Fruit fly (Drosophila melanogaster): ENCODE measurements around the gene CG11927.

CG11927 gene

dm6 chr2L:4891914-4892469, 44.4 kb downstream of the CG11927 start, which contains the start of gene CG3036:
Gene CG3036, plus strand, starts transcription at chr2L:4892112.
- TF ChIP-seq ash1 (GFP tag; optimal IDR thresholded peaks at IDR 0.05) (no peak), Dip2 (GFP tag; IDR thresholded peaks at IDR 0.05) (no peak), CG4328 (GFP tag; optimal IDR thresholded peaks at IDR 0.05) (no peak), CG2202 (tag; optimal IDR thresholded peaks at IDR 0.05) (peak; percentile 7), gsb-n (tag; optimal IDR thresholded peaks at IDR 0.05) (peak; percentile 39), fru (optimal IDR thresholded peaks at IDR 0.05) (no peak), bbx (GFP tag; IDR thresholded peaks at IDR 0.05; ENCODE audit: partially characterized antibody) (peak; percentile 69), Adf1 (GFP tag; IDR thresholded peaks at IDR 0.05) (peak; percentile 100), CG10462 (GFP tag; optimal IDR thresholded peaks at IDR 0.05) (no peak), CG15479 (GFP tag; optimal IDR thresholded peaks at IDR 0.05) (peak; percentile 70), inv (GFP tag; IDR thresholded peaks at IDR 0.05; ENCODE audit: partially characterized antibody) (no peak), slp2 (GFP tag; optimal IDR thresholded peaks at IDR 0.05) (no peak), Atf-2 (GFP tag; optimal IDR thresholded peaks at IDR 0.05) (no peak), ase (GFP tag; IDR thresholded peaks at IDR 0.05) (no peak), unpg (GFP tag; optimal IDR thresholded peaks at IDR 0.05) (peak; percentile 48), CG12769 (tag; optimal IDR thresholded peaks at IDR 0.05) (peak; percentile 91), ranshi (GFP tag; IDR thresholded peaks at IDR 0.05) (peak; percentile 18; the same call in 1 of the 2 replicates), Sry-δ (GFP tag; optimal IDR thresholded peaks at IDR 0.05) (no peak), NfI (GFP tag; optimal IDR thresholded peaks at IDR 0.05) (peak; percentile 35), NFAT (GFP tag; IDR thresholded peaks at IDR 0.05) (no peak; the same call in 1 of the 2 replicates), CG32772 (GFP tag; IDR thresholded peaks at IDR 0.05) (no peak), zen (tag; optimal IDR thresholded peaks at IDR 0.05) (no peak), org-1 (GFP tag; optimal IDR thresholded peaks at IDR 0.05) (peak; percentile 12), Hmx (GFP tag; optimal IDR thresholded peaks at IDR 0.05) (no peak), vnd (GFP tag; IDR thresholded peaks at IDR 0.05; ENCODE audit: partially characterized antibody) (no peak), Abd-B (GFP tag; optimal IDR thresholded peaks at IDR 0.05) (no peak), CG18619 (GFP tag; optimal IDR thresholded peaks at IDR 0.05) (no peak), CG9609 (GFP tag; optimal IDR thresholded peaks at IDR 0.05) (no peak), CG9876 (GFP tag; optimal IDR thresholded peaks at IDR 0.05) (no peak), CG12219 (GFP tag; optimal IDR thresholded peaks at IDR 0.05) (no peak), ems (GFP tag; optimal IDR thresholded peaks at IDR 0.05) (peak; percentile 4), D19B (GFP tag; optimal IDR thresholded peaks at IDR 0.05) (no peak), Mes4 (GFP tag; optimal IDR thresholded peaks at IDR 0.05) (peak; percentile 37), CG3847 (GFP tag; IDR thresholded peaks at IDR 0.05) (no peak), Trl (optimal IDR thresholded peaks at IDR 0.05) (peak in 1 of 2 experiments; percentile 27), Trl (GFP tag; optimal IDR thresholded peaks at IDR 0.05) (peak; percentile 25), CG7271 (tag; optimal IDR thresholded peaks at IDR 0.05) (peak; percentile 49), CG12155 (GFP tag; optimal IDR thresholded peaks at IDR 0.05) (peak; percentile 76), CG14050 (GFP tag; IDR thresholded peaks at IDR 0.05) (no peak), sqz (GFP tag; optimal IDR thresholded peaks at IDR 0.05) (no peak), CG13624 (GFP tag; optimal IDR thresholded peaks at IDR 0.05) (peak; percentile 34), dimm (GFP tag; IDR thresholded peaks at IDR 0.05) (no peak), PHDP (tag; optimal IDR thresholded peaks at IDR 0.05) (no peak), amos (GFP tag; IDR thresholded peaks at IDR 0.05; ENCODE audit: partially characterized antibody) (peak; percentile 56; the same call in 1 of the 2 replicates), sr (GFP tag; IDR thresholded peaks at IDR 0.05) (no peak), CG17328 (GFP tag; IDR thresholded peaks at IDR 0.05) (peak; percentile 63), CG11695 (GFP tag; IDR thresholded peaks at IDR 0.05) (0 out of 3 replicates have a peak, but pooled peaks have one; percentile 9), CG30431 (GFP tag; optimal IDR thresholded peaks at IDR 0.05) (no peak), CG11504 (tag; optimal IDR thresholded peaks at IDR 0.05) (peak; percentile 76), Opbp (GFP tag; IDR thresholded peaks at IDR 0.05; ENCODE audit: partially characterized antibody) (peak; percentile 77), CG16815 (GFP tag; optimal IDR thresholded peaks at IDR 0.05) (no peak)
